Fruit fly (Drosophila melanogaster) whole organism, embryonic: Measurements from ENCODE around the gene enc.

ENCODE experiments used
- Asciz ChIP-seq: fragments of 200-800 bp; sonication (Bioruptor generic); optimal IDR thresholded peaks from 2 replicates; lab custom pipeline; 2017; ENCODE audit warnings: missing biosample characterization, mild to moderate bottlenecking, missing genetic modification characterization, missing genetic modification reagents
- CG11456 ChIP-seq: fragments of 200-800 bp; sonication (Bioruptor generic); IDR thresholded peaks from 3 replicates; pipeline ENCODE4 v1.3.6; 2022; ENCODE audit warnings: missing biosample characterization, missing genetic modification characterization
- CG13424 ChIP-seq: fragments of 200-800 bp; sonication (Bioruptor generic); optimal IDR thresholded peaks from 2 replicates; lab custom pipeline; 2019; ENCODE audit warnings: missing biosample characterization, mild to moderate bottlenecking, missing genetic modification characterization, moderate library complexity
- CG13775 ChIP-seq: fragments of 200-800 bp; sonication (Bioruptor generic); optimal IDR thresholded peaks from 3 replicates; lab custom pipeline; 2017; ENCODE audit warnings: missing biosample characterization, mild to moderate bottlenecking, missing genetic modification characterization
- CG13894 ChIP-seq: fragments of 200-800 bp; sonication (Bioruptor generic); optimal IDR thresholded peaks from 3 replicates; lab custom pipeline; 2018; ENCODE audit warnings: missing biosample characterization, mild to moderate bottlenecking, missing genetic modification characterization, moderate library complexity
- CG14014 ChIP-seq: fragments of 200-800 bp; sonication (Bioruptor generic); IDR thresholded peaks from 2 replicates; pipeline ENCODE4 v1.3.6; 2022; ENCODE audit warnings: missing biosample characterization, missing genetic modification characterization
- CG1647 ChIP-seq: fragments of 200-800 bp; sonication (Bioruptor generic); optimal IDR thresholded peaks from 3 replicates; lab custom pipeline; 2016; ENCODE audit warnings: missing biosample characterization, missing genetic modification characterization
- CG16779 ChIP-seq: fragments of 200-800 bp; sonication (Bioruptor generic); IDR thresholded peaks from 2 replicates; pipeline ENCODE4 v1.3.6; 2022; ENCODE audit warnings: missing biosample characterization, missing genetic modification characterization
- CG16813 ChIP-seq: fragments of 200-800 bp; sonication (Bioruptor generic); IDR thresholded peaks from 3 replicates; pipeline ENCODE4 v1.3.6; 2022; ENCODE audit warnings: missing biosample characterization, missing genetic modification characterization; ENCODE audit not compliant: partially characterized antibody
- CG18619 ChIP-seq: fragments of 200-800 bp; sonication (Bioruptor generic); optimal IDR thresholded peaks from 3 replicates; lab custom pipeline; 2017; ENCODE audit warnings: missing biosample characterization, mild to moderate bottlenecking, missing genetic modification characterization
- CG2116 ChIP-seq: fragments of 200-800 bp; sonication (Bioruptor generic); optimal IDR thresholded peaks from 3 replicates; lab custom pipeline; 2018; ENCODE audit warnings: missing biosample characterization, mild to moderate bottlenecking, missing genetic modification characterization
- CG2678 ChIP-seq: fragments of 200-800 bp; sonication (Bioruptor generic); optimal IDR thresholded peaks from 3 replicates; lab custom pipeline; 2019; ENCODE audit warnings: missing biosample characterization, mild to moderate bottlenecking, missing genetic modification characterization, moderate library complexity
- CG32532 ChIP-seq: fragments of 200-800 bp; sonication (Bioruptor generic); IDR thresholded peaks from 2 replicates; pipeline ENCODE4 v1.3.6; 2022; ENCODE audit warnings: missing biosample characterization, missing genetic modification characterization
- CG34224 ChIP-seq: fragments of 200-800 bp; sonication (Bioruptor generic); IDR thresholded peaks from 3 replicates; pipeline ENCODE4 v1.3.6; 2022; ENCODE audit warnings: missing biosample characterization, missing genetic modification characterization; ENCODE audit not compliant: partially characterized antibody
- CG34422 ChIP-seq: fragments of 200-800 bp; sonication (Bioruptor generic); IDR thresholded peaks from 3 replicates; pipeline ENCODE4 v1.3.6; 2022; ENCODE audit warnings: missing biosample characterization, missing genetic modification characterization
- CG5245 ChIP-seq: fragments of 200-800 bp; sonication (Bioruptor generic); optimal IDR thresholded peaks from 3 replicates; lab custom pipeline; 2016; ENCODE audit warnings: missing biosample characterization, missing genetic modification characterization
- CG6854 ChIP-seq: fragments of 200-800 bp; sonication (Bioruptor generic); optimal IDR thresholded peaks from 3 replicates; lab custom pipeline; 2017; ENCODE audit warnings: missing biosample characterization, mild to moderate bottlenecking, missing genetic modification characterization
- CG7987 ChIP-seq: fragments of 200-800 bp; sonication (Bioruptor generic); optimal IDR thresholded peaks from 2 replicates; lab custom pipeline; 2018; ENCODE audit warnings: missing biosample characterization, mild to moderate bottlenecking, missing genetic modification characterization, moderate library complexity
- CG8359 ChIP-seq: fragments of 200-800 bp; sonication (Bioruptor generic); optimal IDR thresholded peaks from 2 replicates; lab custom pipeline; 2017; ENCODE audit warnings: missing biosample characterization, mild to moderate bottlenecking, missing genetic modification characterization, borderline replicate concordance
- D ChIP-seq, 2 experiments: fragments of 200-800 bp in 1 of 2; fragments of >200 bp in 1 of 2; sonication (Bioruptor generic) in 1 of 2; optimal IDR thresholded peaks; 2 replicates in 1 of 2; 3 replicates in 1 of 2; lab custom pipeline; 2017; ENCODE audit warnings: mild to moderate bottlenecking in 1 of 2, missing biosample characterization in 1 of 2, missing genetic modification characterization in 1 of 2, missing genetic modification reagents in 1 of 2
- Doc3 ChIP-seq: fragments of 200-800 bp; sonication (Bioruptor generic); IDR thresholded peaks from 3 replicates; pipeline ENCODE4 v1.3.6; 2022; ENCODE audit warnings: missing biosample characterization, missing genetic modification characterization; ENCODE audit not compliant: partially characterized antibody
- Dp ChIP-seq: fragments of 200-800 bp; sonication (Bioruptor generic); optimal IDR thresholded peaks from 2 replicates; lab custom pipeline; 2018; ENCODE audit warnings: missing biosample characterization, mild to moderate bottlenecking, missing genetic modification characterization, moderate library complexity
- Drgx ChIP-seq: fragments of 200-800 bp; sonication (Bioruptor generic); IDR thresholded peaks from 2 replicates; pipeline ENCODE4 v1.3.6; 2022; ENCODE audit warnings: missing biosample characterization, missing genetic modification characterization
- E2f2 ChIP-seq: fragments of 200-800 bp; sonication (Bioruptor generic); IDR thresholded peaks from 2 replicates; pipeline ENCODE4 v1.3.6; 2022; ENCODE audit warnings: missing biosample characterization, missing genetic modification characterization
- Eip74EF ChIP-seq, 2 experiments: fragments of 200-800 bp in 1 of 2; fragments of >200 bp in 1 of 2; sonication (Bioruptor generic) in 1 of 2; optimal IDR thresholded peaks; 2 replicates each; lab custom pipeline; 2017 to 2019; ENCODE audit warnings: missing biosample characterization in 2 of 2, missing genetic modification characterization in 2 of 2, mild to moderate bottlenecking in 1 of 2, moderate library complexity in 1 of 2
- HmgD ChIP-seq: fragments of 200-800 bp; sonication (Bioruptor generic); optimal IDR thresholded peaks from 3 replicates; lab custom pipeline; 2016; ENCODE audit warnings: missing biosample characterization, missing genetic modification characterization
- Meics ChIP-seq: fragments of 200-800 bp; sonication (Bioruptor generic); optimal IDR thresholded peaks from 2 replicates; lab custom pipeline; 2017; ENCODE audit warnings: missing biosample characterization, mild to moderate bottlenecking, missing genetic modification characterization
- Mes4 ChIP-seq: fragments of 200-800 bp; sonication (Bioruptor generic); optimal IDR thresholded peaks from 2 replicates; lab custom pipeline; 2016; ENCODE audit warnings: missing biosample characterization, missing genetic modification characterization
- Nf-YC ChIP-seq: fragments of 200-800 bp; optimal IDR thresholded peaks from 3 replicates; lab custom pipeline; 2019; ENCODE audit warnings: missing biosample characterization, mild to moderate bottlenecking, missing genetic modification characterization, moderate library complexity
- NfI ChIP-seq: fragments of 200-800 bp; sonication (Bioruptor generic); optimal IDR thresholded peaks from 3 replicates; lab custom pipeline; 2018; ENCODE audit warnings: missing biosample characterization, mild to moderate bottlenecking, missing genetic modification characterization, moderate library complexity
- Ptx1 ChIP-seq: fragments of 200-800 bp; sonication (Bioruptor generic); IDR thresholded peaks from 2 replicates; pipeline ENCODE4 v1.3.6; 2022; ENCODE audit warnings: missing biosample characterization, missing genetic modification characterization
- Scr ChIP-seq: fragments of 200-800 bp; sonication (Bioruptor generic); IDR thresholded peaks from 2 replicates; pipeline ENCODE4 v1.3.6; 2022; ENCODE audit warnings: missing biosample characterization, missing genetic modification characterization; ENCODE audit not compliant: partially characterized antibody
- Side ChIP-seq: fragments of 200-800 bp; sonication (Bioruptor generic); optimal IDR thresholded peaks from 2 replicates; lab custom pipeline; 2016; ENCODE audit warnings: missing biosample characterization, missing genetic modification characterization
- Xrp1 ChIP-seq: fragments of 200-800 bp; sonication (Bioruptor generic); IDR thresholded peaks from 2 replicates; pipeline ENCODE4 v1.3.6; 2022; ENCODE audit warnings: missing biosample characterization, missing genetic modification characterization
- amos ChIP-seq: fragments of 200-800 bp; sonication (Bioruptor generic); IDR thresholded peaks from 2 replicates; pipeline ENCODE4 v1.3.6; 2022; ENCODE audit warnings: missing biosample characterization, missing genetic modification characterization; ENCODE audit not compliant: partially characterized antibody
- ato ChIP-seq: fragments of 200-800 bp; sonication (Bioruptor generic); IDR thresholded peaks from 2 replicates; pipeline ENCODE4 v1.3.6; 2022; ENCODE audit warnings: missing biosample characterization, missing genetic modification characterization; ENCODE audit not compliant: partially characterized antibody
- bigmax ChIP-seq: fragments of 200-800 bp; sonication (Bioruptor generic); optimal IDR thresholded peaks from 2 replicates; lab custom pipeline; 2018; ENCODE audit warnings: missing biosample characterization, mild to moderate bottlenecking, missing genetic modification characterization
- gsb-n ChIP-seq: fragments of 200-800 bp; sonication (Bioruptor generic); optimal IDR thresholded peaks from 3 replicates; lab custom pipeline; 2018; ENCODE audit warnings: missing biosample characterization, mild to moderate bottlenecking, missing genetic modification characterization
- hkb ChIP-seq, 2 experiments: fragments of 200-800 bp in 1 of 2; fragments of >200 bp in 1 of 2; sonication (Bioruptor generic) in 1 of 2; IDR thresholded peaks in 1 of 2; optimal IDR thresholded peaks in 1 of 2; 2 replicates each; pipeline versions ENCODE4 v1.3.6 to Lab custom; 2017 to 2022; ENCODE audit warnings: missing biosample characterization in 1 of 2, missing genetic modification characterization in 1 of 2
- knrl ChIP-seq: fragments of 200-800 bp; sonication (Bioruptor generic); IDR thresholded peaks from 3 replicates; pipeline ENCODE4 v1.3.6; 2022; ENCODE audit warnings: missing biosample characterization, missing genetic modification characterization; ENCODE audit not compliant: partially characterized antibody
- pan ChIP-seq, 4 experiments: fragments of >200 bp in 3 of 4; fragments of 200-800 bp in 1 of 4; sonication (Bioruptor generic) in 1 of 4; optimal IDR thresholded peaks in 3 of 4; IDR thresholded peaks in 1 of 4; 2 replicates each; pipeline versions ENCODE4 v1.3.6 to Lab custom; 2017 to 2022; ENCODE audit warnings: missing biosample characterization in 2 of 4, missing genetic modification characterization in 2 of 4, mixed read lengths in 1 of 4
- ranshi ChIP-seq: fragments of 200-800 bp; sonication (Bioruptor generic); IDR thresholded peaks from 2 replicates; pipeline ENCODE4 v1.3.6; 2022; ENCODE audit warnings: missing biosample characterization, missing genetic modification characterization
- row ChIP-seq: fragments of 200-800 bp; sonication (Bioruptor generic); IDR thresholded peaks from 3 replicates; pipeline ENCODE4 v1.3.6; 2022; ENCODE audit warnings: missing biosample characterization, missing genetic modification characterization
- tup ChIP-seq: fragments of 200-800 bp; sonication (Bioruptor generic); optimal IDR thresholded peaks from 2 replicates; lab custom pipeline; 2016; ENCODE audit warnings: missing biosample characterization, mild to moderate bottlenecking, missing genetic modification characterization, moderate library complexity
- vvl ChIP-seq: fragments of 200-800 bp; sonication (Bioruptor generic); IDR thresholded peaks from 2 replicates; pipeline ENCODE4 v1.3.6; 2022; ENCODE audit warnings: missing biosample characterization, missing genetic modification characterization
- yki ChIP-seq: fragments of >200 bp; optimal IDR thresholded peaks from 3 replicates; lab custom pipeline; 2018

The enc gene

dm6 chr3L:3788790-3789421 lies 29.6 kb upstream of the enc start (continued):
- TF ChIP-seq hkb (optimal IDR thresholded peaks at IDR 0.05; lab: Kevin White, UChicago) (no peak), hkb (GFP tag; IDR thresholded peaks at IDR 0.05; lab: Robert Waterston, UW) (0 out of 2 replicates have a peak, but pooled peaks have one; percentile 14), knrl (GFP tag; lab: Robert Waterston, UW) (peak; percentile 79), CG34224 (peak; percentile 66), CG1647 (GFP tag; lab: Kevin White, UChicago) (no peak), Nf-YC (tag; lab: Kevin White, UChicago) (peak; percentile 53), CG16813 (GFP tag; lab: Robert Waterston, UW) (peak; percentile 52; the same call in 2 of the 3 replicates), gsb-n (peak; percentile 51), NfI (GFP tag; lab: Kevin White, UChicago) (peak; percentile 52), Xrp1 (GFP tag; lab: Robert Waterston, UW) (peak; percentile 9; the same call in 1 of the 2 replicates), CG6854 (GFP tag; lab: Kevin White, UChicago) (peak; percentile 83), vvl (peak; percentile 23; the same call in 1 of the 2 replicates), CG11456 (GFP tag; lab: Robert Waterston, UW) (no peak; the same call in 2 of the 3 replicates), CG2116 (no peak), HmgD (GFP tag; lab: Kevin White, UChicago) (peak; percentile 9), ato (GFP tag; lab: Robert Waterston, UW) (peak; percentile 61; the same call in 1 of the 2 replicates), pan (optimal IDR thresholded peaks at IDR 0.05; lab: Kevin White, UChicago) (no peak), pan (GFP tag; optimal IDR thresholded peaks at IDR 0.05 in 1 of 2, IDR thresholded peaks at IDR 0.05 in 1 of 2) (peak in 1 of 2 experiments; percentile 22), CG2678 (tag; lab: Kevin White, UChicago) (peak; percentile 70), CG34422 (GFP tag; lab: Robert Waterston, UW) (peak; percentile 71; the same call in 1 of the 3 replicates), amos (GFP tag; lab: Robert Waterston, UW) (peak; percentile 75), Asciz (peak; percentile 42), CG5245 (GFP tag; lab: Kevin White, UChicago) (no peak), tup (no peak), bigmax (no peak), Side (GFP tag; lab: Kevin White, UChicago) (peak; percentile 26), row (GFP tag; lab: Robert Waterston, UW) (peak; percentile 38; the same call in 2 of the 3 replicates), CG7987 (GFP tag; lab: Kevin White, UChicago) (no peak), Ptx1 (GFP tag; lab: Robert Waterston, UW) (0 out of 2 replicates have a peak, but pooled peaks have one; percentile 6), CG18619 (no peak), CG16779 (GFP tag; lab: Robert Waterston, UW) (no peak), CG8359 (GFP tag; lab: Kevin White, UChicago) (no peak), E2f2 (peak; percentile 34), D (optimal IDR thresholded peaks at IDR 0.05; lab: Kevin White, UChicago) (no peak), D (GFP tag; optimal IDR thresholded peaks at IDR 0.05; lab: Kevin White, UChicago) (peak; percentile 1), ranshi (GFP tag; lab: Robert Waterston, UW) (0 out of 2 replicates have a peak, but pooled peaks have one; percentile 20), CG13775 (GFP tag; lab: Kevin White, UChicago) (peak; percentile 16), CG32532 (GFP tag; lab: Robert Waterston, UW) (peak; percentile 60), CG14014 (GFP tag; lab: Robert Waterston, UW) (no peak), Dp (GFP tag; lab: Kevin White, UChicago) (peak; percentile 17), Eip74EF (GFP tag; optimal IDR thresholded peaks at IDR 0.05; lab: Kevin White, UChicago) (peak; percentile 42 to 55), yki (lab: Kevin White, UChicago) (no peak), Doc3 (GFP tag; lab: Robert Waterston, UW) (no peak), CG13424 (tag; lab: Kevin White, UChicago) (peak; percentile 48), CG13894 (tag; lab: Kevin White, UChicago) (peak; percentile 33), Meics (peak; percentile 14), Drgx (peak; percentile 17; the same call in 1 of the 2 replicates), Mes4 (GFP tag; lab: Kevin White, UChicago) (no peak), Scr (peak; percentile 52; the same call in 1 of the 2 replicates)
